Worm (Caenorhabditis elegans): ENCODE data around the gene C06B3.16.

C06B3.16 gene

DNA sequence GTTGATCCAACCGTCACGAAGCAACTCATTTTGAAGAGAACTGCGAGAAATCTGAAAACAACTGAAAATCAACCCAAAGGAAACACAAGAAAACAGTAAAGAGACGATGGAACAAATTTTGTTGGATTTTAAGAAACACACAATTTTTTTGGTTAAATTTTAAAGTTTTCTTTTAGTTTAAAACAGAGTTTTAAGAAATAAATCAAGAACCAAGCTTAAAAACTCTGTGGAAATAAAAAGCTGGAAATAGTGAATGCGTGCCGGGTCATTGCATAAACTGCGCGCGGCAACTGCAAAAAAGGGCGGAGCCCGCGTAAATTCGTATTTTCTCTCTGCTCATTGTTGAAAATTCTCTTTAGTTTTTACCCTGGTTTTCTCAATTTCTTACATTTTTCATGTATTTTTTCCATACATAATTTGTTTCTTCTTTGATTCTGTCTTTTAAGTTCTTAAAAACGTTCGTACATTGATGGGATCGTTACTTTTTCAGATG is 30.6 kb downstream of the C06B3.16 start, which contains the start of the genes algn-13 and R10D12.13 (continued):
- TF ChIP-seq ets-5 (GFP tag; IDR thresholded peaks at IDR 0.05) (no peak), lin-14 (GFP tag; optimal IDR thresholded peaks at IDR 0.05) (peak; percentile 42), lin-35 (GFP tag; optimal IDR thresholded peaks at IDR 0.05) (peak; percentile 60 to 63), skn-1 (tag; optimal IDR thresholded peaks at IDR 0.05) (peak; percentile 59), unc-30 (tag; optimal IDR thresholded peaks at IDR 0.05) (no peak)

DNA sequence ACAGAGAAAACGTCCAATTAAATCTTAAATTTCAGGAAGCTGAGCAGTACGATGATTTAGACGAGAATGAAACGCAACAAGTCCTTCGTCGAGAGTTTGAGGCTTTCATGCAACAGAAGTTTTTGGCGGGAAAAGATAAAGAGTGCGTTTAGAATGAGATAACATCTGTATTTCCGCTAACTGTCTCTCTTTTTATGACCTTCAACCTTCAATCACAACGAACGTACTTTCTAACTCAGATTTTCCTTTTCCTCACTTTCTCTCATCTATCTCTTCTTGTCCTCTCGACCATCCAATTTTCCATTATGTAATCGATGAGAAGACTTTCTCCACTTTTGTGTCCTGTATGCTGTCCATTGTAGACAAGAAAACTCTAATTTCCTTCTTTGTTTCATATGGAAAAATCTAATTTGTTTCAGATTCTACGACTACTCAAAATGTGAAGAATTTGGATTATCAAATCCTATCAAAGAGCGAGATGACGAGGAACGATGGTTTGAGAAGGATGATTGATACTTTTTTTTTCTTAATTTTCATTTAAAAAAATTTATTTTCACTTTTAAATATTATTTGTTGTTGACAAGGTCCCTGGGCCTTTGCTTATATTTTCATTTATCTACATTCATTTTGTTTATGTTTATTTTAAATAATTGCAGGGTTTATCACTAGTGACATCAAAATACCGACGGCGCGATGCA is 32.1 kb downstream of the C06B3.16 start, which contains the start of gene sao-1:
Gene sao-1, plus strand, starts transcription at position 648 of the 698 bp plus-strand sequence.
- no peak for TF ChIP-seq fkh-10 (GFP tag; optimal IDR thresholded peaks at IDR 0.05)
- peak; percentile 81 for TF ChIP-seq nhr-85 (tag)
- TF ChIP-seq unc-130 (tag; optimal IDR thresholded peaks at IDR 0.05): no peak
- no peak for TF ChIP-seq hlh-4 (tag; optimal IDR thresholded peaks at IDR 0.05)
- TF ChIP-seq lin-14 (GFP tag; optimal IDR thresholded peaks at IDR 0.05): peak; percentile 56
- no peak for TF ChIP-seq ama-1 (optimal IDR thresholded peaks at IDR 0.05)
- TF ChIP-seq elt-3 (tag; optimal IDR thresholded peaks at IDR 0.05): peak in 2 of 6 experiments; percentile 10 to 20
- no peak for TF ChIP-seq unc-98 (GFP tag; IDR thresholded peaks at IDR 0.05)
- TF ChIP-seq mab-9 (GFP tag; IDR thresholded peaks at IDR 0.05): no peak
- no peak for TF ChIP-seq zip-4 (GFP tag; optimal IDR thresholded peaks at IDR 0.05)
- peak; percentile 98 for TF ChIP-seq blmp-1 (tag; optimal IDR thresholded peaks at IDR 0.05)
- TF ChIP-seq elt-2 (tag; optimal IDR thresholded peaks at IDR 0.05): no peak
- TF ChIP-seq ztf-4 (tag; optimal IDR thresholded peaks at IDR 0.05): no peak
- TF ChIP-seq C04F5.9 (tag; optimal IDR thresholded peaks at IDR 0.05): no peak

DNA sequence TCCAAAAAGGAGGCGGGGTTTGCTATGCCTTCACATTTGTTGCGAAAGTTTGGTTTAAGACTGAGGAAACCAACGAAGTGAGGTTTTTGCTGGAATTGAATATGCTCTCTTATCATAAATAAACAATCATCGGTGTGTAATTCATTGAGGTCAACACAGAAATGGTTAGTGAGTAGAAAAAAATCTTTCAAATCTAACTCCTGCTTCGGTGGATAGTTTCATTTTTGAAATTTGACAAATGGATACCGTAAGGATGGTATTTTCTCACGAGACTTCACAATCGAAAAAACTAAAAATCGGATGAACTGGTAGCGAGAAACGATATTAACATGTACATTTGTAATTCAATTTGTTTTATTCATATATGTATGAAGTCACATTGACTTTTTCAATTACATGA is 49.5 kb downstream of the C06B3.16 start, which contains the start of gene eol-1:
Gene eol-1, minus strand, starts transcription at position 101 of the 400 bp plus-strand sequence.
- TF ChIP-seq ceh-90 (tag; optimal IDR thresholded peaks at IDR 0.05): no peak
- no peak for TF ChIP-seq efl-1 (optimal IDR thresholded peaks at IDR 0.05)
- TF ChIP-seq efl-1 (GFP tag; optimal IDR thresholded peaks at IDR 0.05 in 1 of 2): peak in 1 of 2 experiments; percentile 81
- no peak for TF ChIP-seq ztf-4 (tag; optimal IDR thresholded peaks at IDR 0.05)

- TF ChIP-seq nhr-85 (tag) (no peak), tlp-1 (tag; optimal IDR thresholded peaks at IDR 0.05) (no peak), nhr-237 (tag; optimal IDR thresholded peaks at IDR 0.05) (no peak), unc-30 (tag; optimal IDR thresholded peaks at IDR 0.05) (no peak), Y116A8C.19 (tag; optimal IDR thresholded peaks at IDR 0.05; ENCODE audit: borderline replicate concordance) (no peak)
Observed at ce11 chrV:13981677-13982076, 50.4 kb downstream of the C06B3.16 start.

Data from whole organism, L1 larva.